Worm (Caenorhabditis elegans) whole organism, dauer: ENCODE measurements around the gene F42E11.3.

ENCODE experiments used
- unc-62 ChIP-seq: sonication (generic microtip); optimal IDR thresholded peaks from 2 replicates; lab custom pipeline; 2017; ENCODE audit warnings: missing biosample characterization, missing genetic modification reagents, missing genetic modification characterization

The F42E11.3 gene

ce11 chrX:11375509-11375908, at the start of gene F42E11.3:
F42E11.3 (minus strand) TSS chrX:11375609.
- TF ChIP-seq unc-62 (GFP tag; lab: Kevin White, UChicago), result no peak

- no peak for TF ChIP-seq unc-62 (GFP tag; lab: Kevin White, UChicago)
Observed at ce11 chrX:11419988-11420387, 44.6 kb upstream of the F42E11.3 start, which contains the start of gene F46C3.6. F46C3.6 (minus strand) TSS chrX:11420074.

ce11 chrX:11418667-11419066, 43.3 kb upstream of the F42E11.3 start, which contains the start of gene F46C3.2:
F46C3.2 (minus strand) TSS chrX:11418767.
- no peak for TF ChIP-seq unc-62 (GFP tag; lab: Kevin White, UChicago)

- no peak for TF ChIP-seq unc-62 (GFP tag; lab: Kevin White, UChicago)
Observed at ce11 chrX:11414837-11415550, 39.6 kb upstream of the F42E11.3 start, which contains the start of gene pek-1. pek-1 (minus strand) TSS chrX:11414887.

ce11 chrX:11411675-11412074, 36.3 kb upstream of the F42E11.3 start:
- TF ChIP-seq unc-62 (GFP tag; lab: Kevin White, UChicago), result no peak

- no peak for TF ChIP-seq unc-62 (GFP tag; lab: Kevin White, UChicago)
Observed at ce11 chrX:11409457-11409856, 34.0 kb upstream of the F42E11.3 start.

- no peak for TF ChIP-seq unc-62 (GFP tag; lab: Kevin White, UChicago)
Observed at ce11 chrX:11407682-11408335, 32.4 kb upstream of the F42E11.3 start, which contains the start of gene F08B12.4. F08B12.4 (minus strand) TSS chrX:11407732.

- no peak for TF ChIP-seq unc-62 (GFP tag; lab: Kevin White, UChicago)
Observed at ce11 chrX:11406784-11407183, 31.4 kb upstream of the F42E11.3 start.

- TF ChIP-seq unc-62 (GFP tag; lab: Kevin White, UChicago), result no peak
Observed at ce11 chrX:11405908-11406307, 30.5 kb upstream of the F42E11.3 start, which contains the start of gene slo-2. slo-2 (minus strand) TSS chrX:11405931.

ce11 chrX:11400467-11401184, 25.2 kb upstream of the F42E11.3 start:
- no peak for TF ChIP-seq unc-62 (GFP tag; lab: Kevin White, UChicago)

- TF ChIP-seq unc-62 (GFP tag; lab: Kevin White, UChicago), result no peak
Observed at ce11 chrX:11392924-11393323, 17.5 kb upstream of the F42E11.3 start, which contains the start of gene prx-12. prx-12 (plus strand) TSS chrX:11393294.

ce11 chrX:11387723-11388330, 12.4 kb upstream of the F42E11.3 start:
- TF ChIP-seq unc-62 (GFP tag; lab: Kevin White, UChicago), result no peak

ce11 chrX:11386903-11387302, 11.5 kb upstream of the F42E11.3 start:
- TF ChIP-seq unc-62 (GFP tag; lab: Kevin White, UChicago), result no peak

ce11 chrX:11385916-11386315, 10.5 kb upstream of the F42E11.3 start:
- TF ChIP-seq unc-62 (GFP tag; lab: Kevin White, UChicago), result no peak
